Worm (Caenorhabditis elegans) whole organism, L1 larva: ENCODE data around the gene flp-15.

Experiments used
- aha-1 ChIP-seq: fragments of 150-350 bp; optimal IDR thresholded peaks from 2 replicates; lab custom pipeline; 2014; ENCODE audit warnings: missing biosample characterization, missing genetic modification characterization
- blmp-1 ChIP-seq: fragments of 150-350 bp; optimal IDR thresholded peaks from 2 replicates; lab custom pipeline; 2014; ENCODE audit warnings: missing biosample characterization, missing genetic modification characterization
- dsc-1 ChIP-seq: sonication (generic microtip); optimal IDR thresholded peaks from 2 replicates; lab custom pipeline; 2016; ENCODE audit warnings: mild to moderate bottlenecking, missing genetic modification characterization, missing compliant biosample characterization
- fkh-4 ChIP-seq: sonication (generic microtip); optimal IDR thresholded peaks from 2 replicates; lab custom pipeline; 2016; ENCODE audit warnings: missing compliant biosample characterization, missing genetic modification characterization, borderline replicate concordance
- jun-1 ChIP-seq: fragments of 150-350 bp; optimal IDR thresholded peaks from 2 replicates; lab custom pipeline; 2014; ENCODE audit warnings: missing biosample characterization, missing genetic modification reagents, missing genetic modification characterization
- unc-62 ChIP-seq: fragments of 150-350 bp; optimal IDR thresholded peaks from 2 replicates; lab custom pipeline; 2014; ENCODE audit warnings: missing biosample characterization, missing genetic modification reagents, missing genetic modification characterization

DNA sequence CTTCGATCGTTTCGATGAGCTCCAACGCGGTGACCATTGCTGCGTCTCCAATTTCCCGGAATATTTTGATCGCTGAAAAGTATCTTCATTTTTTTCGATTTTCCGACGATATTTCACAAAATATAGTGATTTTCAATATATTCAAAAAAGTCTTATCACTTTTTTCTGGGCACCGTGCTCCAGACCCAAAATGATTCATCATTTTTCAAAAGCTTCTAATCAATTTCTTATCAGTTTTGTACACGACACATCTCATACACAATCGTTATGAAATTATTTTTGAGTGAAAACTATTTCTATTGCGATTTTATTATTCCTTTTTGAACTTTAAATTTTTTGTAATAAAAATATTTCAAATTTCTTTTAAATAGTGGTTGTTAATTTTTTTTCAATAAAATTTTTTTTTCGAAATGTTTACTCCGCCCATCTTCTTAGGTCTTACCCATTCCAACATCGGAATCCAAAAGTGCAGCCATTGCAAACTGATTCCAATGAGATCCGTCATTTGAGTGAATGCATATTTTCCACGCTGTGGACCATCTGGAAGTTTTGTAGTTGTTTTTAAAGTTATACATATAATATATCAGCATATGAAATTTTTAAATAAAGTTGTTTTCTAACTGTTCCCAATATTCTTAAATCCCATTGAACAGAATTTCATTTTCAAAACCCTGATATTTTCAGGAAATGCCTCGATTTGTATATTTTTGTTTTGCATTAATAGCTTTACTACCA, 11.3 kb upstream of the flp-15 start, which contains the start of gene sid-2:
- TF ChIP-seq aha-1 (tag; lab: Kevin White, UChicago), result no peak
- TF ChIP-seq fkh-4 (tag; lab: Kevin White, UChicago), result no peak
- no peak for TF ChIP-seq unc-62 (GFP tag; lab: Kevin White, UChicago)
- no peak for TF ChIP-seq jun-1 (tag; lab: Kevin White, UChicago)
- no peak for TF ChIP-seq blmp-1 (tag; lab: Kevin White, UChicago)
- no peak for TF ChIP-seq dsc-1 (tag; lab: Kevin White, UChicago)
